Worm (Caenorhabditis elegans) whole organism, L4/young adult: ENCODE results near the gene fipr-6.

ENCODE experiments used
- W03F9.2 ChIP-seq: fragments of 150-350 bp; optimal IDR thresholded peaks from 2 replicates; lab custom pipeline; 2014; ENCODE audit warnings: missing biosample characterization, missing genetic modification characterization
- dao-5 ChIP-seq: sonication (generic microtip); optimal IDR thresholded peaks from 2 replicates; lab custom pipeline; 2016; ENCODE audit warnings: missing genotype, missing genetic modification characterization, moderate library complexity, missing compliant biosample characterization
- him-1 ChIP-seq: sonication (generic microtip); optimal IDR thresholded peaks from 2 replicates; lab custom pipeline; 2016; ENCODE audit warnings: missing genotype, missing genetic modification reagents, missing genetic modification characterization, missing compliant biosample characterization

DNA sequence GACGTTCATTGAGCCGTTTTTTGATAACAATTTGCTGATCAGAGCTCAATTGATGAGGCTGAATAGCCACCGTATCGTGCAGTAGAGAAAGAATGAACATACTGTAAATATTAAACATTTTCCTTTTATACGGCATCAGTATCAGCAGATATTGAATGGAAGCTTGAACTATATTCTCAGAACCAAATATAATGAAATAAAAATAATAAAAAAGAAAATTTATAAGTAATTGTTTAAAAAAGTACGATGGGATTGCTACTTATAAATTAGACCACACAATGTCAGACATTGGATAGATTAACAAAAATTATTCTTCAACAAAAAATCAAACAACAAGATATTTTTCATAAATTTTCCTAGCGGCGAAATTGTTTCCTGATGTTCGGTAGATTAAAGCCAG lies 24.5 kb upstream of the fipr-6 start, which contains the start of gene rpc-25:
- no peak for TF ChIP-seq W03F9.2 (tag; lab: Kevin White, UChicago)
- TF ChIP-seq him-1 = no peak
- no peak for TF ChIP-seq dao-5 (tag; lab: Kevin White, UChicago)
